Worm (Caenorhabditis elegans) whole organism, L3 larva: ENCODE results near the gene faah-4.

Experiments used
- ama-1 ChIP-seq: fragments of 150-350 bp; optimal IDR thresholded peaks from 2 replicates; lab custom pipeline; 2018
- elt-1 ChIP-seq: fragments of 150-350 bp; optimal IDR thresholded peaks from 2 replicates; lab custom pipeline; 2014; ENCODE audit warnings: missing biosample characterization, missing genetic modification characterization
- fkh-10 ChIP-seq: sonication (generic microtip); optimal IDR thresholded peaks from 2 replicates; lab custom pipeline; 2017; ENCODE audit warnings: missing biosample characterization, missing genetic modification reagents, missing genetic modification characterization
- hmg-11 ChIP-seq: sonication (generic microtip); optimal IDR thresholded peaks from 2 replicates; lab custom pipeline; 2016; ENCODE audit warnings: missing genetic modification characterization, missing compliant biosample characterization
- lin-39 ChIP-seq: fragments of 150-350 bp; optimal IDR thresholded peaks from 2 replicates; lab custom pipeline; 2018; ENCODE audit warnings: missing biosample characterization, missing genetic modification reagents, missing genetic modification characterization
- nfya-1 ChIP-seq: sonication (generic microtip); optimal IDR thresholded peaks from 2 replicates; lab custom pipeline; 2017; ENCODE audit warnings: missing genetic modification characterization, mild to moderate bottlenecking, missing compliant biosample characterization, antibody characterized with exemption, moderate library complexity; ENCODE audit not compliant: insufficient read depth
- nhr-12 ChIP-seq: fragments of 150-350 bp; optimal IDR thresholded peaks from 2 replicates; lab custom pipeline; 2014; ENCODE audit warnings: missing biosample characterization, missing genetic modification characterization
- pqm-1 ChIP-seq: fragments of 150-350 bp; optimal IDR thresholded peaks from 2 replicates; lab custom pipeline; 2017; ENCODE audit warnings: missing biosample characterization, missing genetic modification characterization, inconsistent platforms
- snpc-4 ChIP-seq: fragments of 150-350 bp; optimal IDR thresholded peaks from 2 replicates; lab custom pipeline; 2014; ENCODE audit warnings: missing biosample characterization, missing genetic modification characterization
- unc-39 ChIP-seq: sonication (generic microtip); optimal IDR thresholded peaks from 4 replicates; lab custom pipeline; 2017; ENCODE audit warnings: missing biosample characterization, missing genetic modification characterization

ce11 chrIII:11937911-11938310, 28.2 kb upstream of the faah-4 start:
- no peak for TF ChIP-seq elt-1
- no peak for TF ChIP-seq ama-1 (lab: Kevin White, UChicago)
- TF ChIP-seq nhr-12, result no peak
- peak; percentile 46 for TF ChIP-seq nfya-1 (tag; lab: Kevin White, UChicago)
- TF ChIP-seq pqm-1 (tag; lab: Kevin White, UChicago), result no peak
- no peak for TF ChIP-seq lin-39 (tag; lab: Kevin White, UChicago)
- TF ChIP-seq hmg-11 (tag; lab: Kevin White, UChicago), result no peak
- no peak for TF ChIP-seq unc-39 (tag; lab: Kevin White, UChicago)
- TF ChIP-seq snpc-4, result no peak
- TF ChIP-seq fkh-10 (GFP tag; lab: Kevin White, UChicago), result no peak
